Fruit fly (Drosophila melanogaster) whole organism, prepupa: ENCODE data around the gene dbo.

Source experiments
- Blimp-1 ChIP-seq: fragments of 200-800 bp; sonication (Bioruptor generic); optimal IDR thresholded peaks from 3 replicates; lab custom pipeline; 2017; ENCODE audit warnings: missing biosample characterization, missing genetic modification characterization, mild to moderate bottlenecking, moderate library complexity, missing genetic modification reagents
- CG10669 ChIP-seq: fragments of 200-800 bp; sonication (Bioruptor generic); optimal IDR thresholded peaks from 3 replicates; lab custom pipeline; 2018; ENCODE audit warnings: missing biosample characterization, mild to moderate bottlenecking, missing genetic modification characterization, moderate library complexity
- CG11294 ChIP-seq: fragments of 200-800 bp; sonication (Bioruptor generic); IDR thresholded peaks from 2 replicates; pipeline ENCODE4 v1.3.6; 2022; ENCODE audit warnings: missing biosample characterization, missing genetic modification characterization
- CG11762 ChIP-seq: fragments of 200-800 bp; sonication (Bioruptor generic); optimal IDR thresholded peaks from 3 replicates; lab custom pipeline; 2016; ENCODE audit warnings: missing biosample characterization, missing genetic modification characterization; ENCODE audit not compliant: insufficient read depth
- CG11902 ChIP-seq: fragments of 200-800 bp; sonication (Bioruptor generic); optimal IDR thresholded peaks from 3 replicates; lab custom pipeline; 2016; ENCODE audit warnings: missing biosample characterization, missing genetic modification characterization
- CG15336 ChIP-seq: fragments of 200-800 bp; sonication (Bioruptor generic); IDR thresholded peaks from 2 replicates; pipeline ENCODE4 v1.3.6; 2022; ENCODE audit warnings: missing biosample characterization, missing genetic modification characterization
- CG1621 ChIP-seq: fragments of 200-800 bp; sonication (Bioruptor generic); optimal IDR thresholded peaks from 3 replicates; lab custom pipeline; 2018; ENCODE audit warnings: missing biosample characterization, mild to moderate bottlenecking, missing genetic modification characterization
- CG3032 ChIP-seq: fragments of 200-800 bp; optimal IDR thresholded peaks from 2 replicates; lab custom pipeline; 2019; ENCODE audit warnings: missing biosample characterization, mild to moderate bottlenecking, missing genetic modification characterization, moderate library complexity
- CG31627 ChIP-seq: fragments of 200-800 bp; sonication (Bioruptor generic); optimal IDR thresholded peaks from 3 replicates; lab custom pipeline; 2016; ENCODE audit warnings: missing biosample characterization, missing genetic modification characterization
- CG32006 ChIP-seq: fragments of 200-800 bp; sonication (Bioruptor generic); optimal IDR thresholded peaks from 3 replicates; lab custom pipeline; 2017; ENCODE audit warnings: missing biosample characterization, mild to moderate bottlenecking, missing genetic modification characterization
- CG34406 ChIP-seq: fragments of 200-800 bp; sonication (Bioruptor generic); optimal IDR thresholded peaks from 3 replicates; lab custom pipeline; 2016; ENCODE audit warnings: missing biosample characterization, missing genetic modification characterization
- CG3919 ChIP-seq: fragments of 200-800 bp; sonication (Bioruptor generic); optimal IDR thresholded peaks from 3 replicates; lab custom pipeline; 2016; ENCODE audit warnings: missing biosample characterization, missing genetic modification characterization
- CG4318 ChIP-seq: fragments of 200-800 bp; sonication (Bioruptor generic); optimal IDR thresholded peaks from 3 replicates; lab custom pipeline; 2017; ENCODE audit warnings: missing biosample characterization, mild to moderate bottlenecking, missing genetic modification characterization
- CG6163 ChIP-seq: fragments of 200-800 bp; sonication (Bioruptor generic); IDR thresholded peaks from 3 replicates; pipeline ENCODE4 v1.3.6; 2022; ENCODE audit warnings: missing biosample characterization, missing genetic modification characterization
- CG6276 ChIP-seq: fragments of 200-800 bp; sonication (Bioruptor generic); optimal IDR thresholded peaks from 2 replicates; lab custom pipeline; 2017; ENCODE audit warnings: missing biosample characterization, mild to moderate bottlenecking, missing genetic modification characterization
- CG6792 ChIP-seq: fragments of 200-800 bp; sonication (Bioruptor generic); optimal IDR thresholded peaks from 3 replicates; lab custom pipeline; 2016; ENCODE audit warnings: missing biosample characterization, missing genetic modification characterization
- CG6808 ChIP-seq: fragments of 200-800 bp; sonication (Bioruptor generic); optimal IDR thresholded peaks from 3 replicates; lab custom pipeline; 2017; ENCODE audit warnings: missing biosample characterization, missing genetic modification characterization, mild to moderate bottlenecking, moderate library complexity, missing genetic modification reagents
- CG6854 ChIP-seq: fragments of 200-800 bp; sonication (Bioruptor generic); optimal IDR thresholded peaks from 2 replicates; lab custom pipeline; 2017; ENCODE audit warnings: missing biosample characterization, mild to moderate bottlenecking, missing genetic modification characterization
- CG9139 ChIP-seq: fragments of 200-800 bp; sonication (Bioruptor generic); optimal IDR thresholded peaks from 3 replicates; lab custom pipeline; 2017; ENCODE audit warnings: missing biosample characterization, mild to moderate bottlenecking, missing genetic modification characterization
- Eip75B ChIP-seq: fragments of 200-800 bp; sonication (Bioruptor generic); optimal IDR thresholded peaks from 3 replicates; lab custom pipeline; 2016; ENCODE audit warnings: missing biosample characterization, missing genetic modification characterization
- Eip78C ChIP-seq: fragments of 200-800 bp; sonication (Bioruptor generic); peaks from one replicate; lab custom pipeline; 2016; ENCODE audit warnings: missing biosample characterization, missing genetic modification characterization
- Eip93F ChIP-seq: fragments of 200-800 bp; sonication (Bioruptor generic); optimal IDR thresholded peaks from 2 replicates; lab custom pipeline; 2016; ENCODE audit warnings: missing biosample characterization, mild to moderate bottlenecking, missing genetic modification characterization
- Ets21C ChIP-seq: fragments of 200-800 bp; sonication (Bioruptor generic); optimal IDR thresholded peaks from 3 replicates; lab custom pipeline; 2016; ENCODE audit warnings: missing biosample characterization, missing genetic modification characterization
- Ets96B ChIP-seq: fragments of 200-800 bp; optimal IDR thresholded peaks from 2 replicates; lab custom pipeline; 2019; ENCODE audit warnings: missing biosample characterization, mild to moderate bottlenecking, missing genetic modification characterization, moderate library complexity
- Gug ChIP-seq: fragments of 200-800 bp; sonication (Bioruptor generic); IDR thresholded peaks from 2 replicates; pipeline ENCODE4 v1.3.6; 2022; ENCODE audit warnings: missing biosample characterization, missing genetic modification characterization
- Hr38 ChIP-seq: sonication (Bioruptor generic); optimal IDR thresholded peaks from 2 replicates; lab custom pipeline; 2016; ENCODE audit warnings: missing biosample characterization, missing genetic modification characterization
- Hr39 ChIP-seq: fragments of 200-800 bp; sonication (Bioruptor generic); optimal IDR thresholded peaks from 2 replicates; lab custom pipeline; 2016; ENCODE audit warnings: missing biosample characterization, missing genetic modification characterization
- Lpt ChIP-seq: fragments of 200-800 bp; sonication (Bioruptor generic); optimal IDR thresholded peaks from 3 replicates; lab custom pipeline; 2016; ENCODE audit warnings: missing biosample characterization, missing genetic modification characterization
- Met ChIP-seq: fragments of 200-800 bp; sonication (Bioruptor generic); optimal IDR thresholded peaks from 3 replicates; lab custom pipeline; 2016; ENCODE audit warnings: missing biosample characterization, missing genetic modification characterization
- OdsH ChIP-seq: fragments of 200-800 bp; sonication (Bioruptor generic); optimal IDR thresholded peaks from 3 replicates; lab custom pipeline; 2016; ENCODE audit warnings: missing biosample characterization, missing genetic modification characterization
- Sox102F ChIP-seq: fragments of 200-800 bp; sonication (Bioruptor generic); optimal IDR thresholded peaks from 2 replicates; lab custom pipeline; 2016; ENCODE audit warnings: missing biosample characterization, mild to moderate bottlenecking, missing genetic modification characterization
- Sox15 ChIP-seq: fragments of 200-800 bp; sonication (Bioruptor generic); optimal IDR thresholded peaks from 3 replicates; lab custom pipeline; 2016; ENCODE audit warnings: missing biosample characterization, missing genetic modification characterization
- acj6 ChIP-seq: fragments of 200-800 bp; sonication (Bioruptor generic); optimal IDR thresholded peaks from 3 replicates; lab custom pipeline; 2016; ENCODE audit warnings: missing biosample characterization, missing genetic modification characterization
- cyc ChIP-seq: fragments of 200-800 bp; sonication (Bioruptor generic); optimal IDR thresholded peaks from 3 replicates; lab custom pipeline; 2016; ENCODE audit warnings: missing biosample characterization, missing genetic modification characterization
- dac ChIP-seq: fragments of 200-800 bp; sonication (Bioruptor generic); optimal IDR thresholded peaks from 2 replicates; lab custom pipeline; 2017; ENCODE audit warnings: missing biosample characterization, mild to moderate bottlenecking, missing genetic modification characterization
- dsx ChIP-seq: fragments of 200-800 bp; optimal IDR thresholded peaks from 3 replicates; lab custom pipeline; 2019; ENCODE audit warnings: missing biosample characterization, mild to moderate bottlenecking, missing genetic modification characterization, moderate library complexity; ENCODE audit not compliant: poor library complexity, severe bottlenecking
- eg ChIP-seq: fragments of 200-800 bp; sonication (Bioruptor generic); IDR thresholded peaks from 3 replicates; pipeline ENCODE4 v1.3.6; 2022; ENCODE audit warnings: missing biosample characterization, missing genetic modification characterization
- esn ChIP-seq: fragments of 200-800 bp; sonication (Bioruptor generic); optimal IDR thresholded peaks from 2 replicates; lab custom pipeline; 2016; ENCODE audit warnings: missing biosample characterization, mild to moderate bottlenecking, missing genetic modification characterization, moderate library complexity
- fd59A ChIP-seq: fragments of 200-800 bp; sonication (Bioruptor generic); optimal IDR thresholded peaks from 2 replicates; lab custom pipeline; 2017; ENCODE audit warnings: missing biosample characterization, mild to moderate bottlenecking, missing genetic modification characterization, missing genetic modification reagents
- fkh ChIP-seq: fragments of 200-800 bp; sonication (Bioruptor generic); optimal IDR thresholded peaks from 3 replicates; lab custom pipeline; 2017; ENCODE audit warnings: missing biosample characterization, mild to moderate bottlenecking, missing genetic modification characterization, moderate library complexity
- lz ChIP-seq: fragments of 200-800 bp; sonication (Bioruptor generic); optimal IDR thresholded peaks from 3 replicates; lab custom pipeline; 2016; ENCODE audit warnings: missing biosample characterization, missing genetic modification characterization
- net ChIP-seq: fragments of 200-800 bp; sonication (Bioruptor generic); optimal IDR thresholded peaks from 3 replicates; lab custom pipeline; 2016; ENCODE audit warnings: missing biosample characterization, missing genetic modification characterization
- salr ChIP-seq, 2 experiments: fragments of 200-800 bp; sonication (Bioruptor generic); optimal IDR thresholded peaks; 3 replicates each; lab custom pipeline; 2016 to 2018; ENCODE audit warnings: missing biosample characterization in 2 of 2, missing genetic modification characterization in 2 of 2, mild to moderate bottlenecking in 1 of 2
- ss ChIP-seq, 2 experiments: fragments of 200-800 bp; sonication (Bioruptor generic); optimal IDR thresholded peaks; 2 replicates in 1 of 2; 3 replicates in 1 of 2; lab custom pipeline; 2017 to 2018; ENCODE audit warnings: mild to moderate bottlenecking in 2 of 2, missing biosample characterization in 2 of 2, missing genetic modification characterization in 2 of 2, moderate library complexity in 1 of 2
- svp ChIP-seq: fragments of 200-800 bp; sonication (Bioruptor generic); peaks from one replicate; lab custom pipeline; 2016; ENCODE audit warnings: missing biosample characterization, missing genetic modification characterization
- vri ChIP-seq: fragments of 200-800 bp; sonication (Bioruptor generic); optimal IDR thresholded peaks from 3 replicates; lab custom pipeline; 2016; ENCODE audit warnings: missing biosample characterization, mild to moderate bottlenecking, missing genetic modification characterization

The dbo gene

DNA sequence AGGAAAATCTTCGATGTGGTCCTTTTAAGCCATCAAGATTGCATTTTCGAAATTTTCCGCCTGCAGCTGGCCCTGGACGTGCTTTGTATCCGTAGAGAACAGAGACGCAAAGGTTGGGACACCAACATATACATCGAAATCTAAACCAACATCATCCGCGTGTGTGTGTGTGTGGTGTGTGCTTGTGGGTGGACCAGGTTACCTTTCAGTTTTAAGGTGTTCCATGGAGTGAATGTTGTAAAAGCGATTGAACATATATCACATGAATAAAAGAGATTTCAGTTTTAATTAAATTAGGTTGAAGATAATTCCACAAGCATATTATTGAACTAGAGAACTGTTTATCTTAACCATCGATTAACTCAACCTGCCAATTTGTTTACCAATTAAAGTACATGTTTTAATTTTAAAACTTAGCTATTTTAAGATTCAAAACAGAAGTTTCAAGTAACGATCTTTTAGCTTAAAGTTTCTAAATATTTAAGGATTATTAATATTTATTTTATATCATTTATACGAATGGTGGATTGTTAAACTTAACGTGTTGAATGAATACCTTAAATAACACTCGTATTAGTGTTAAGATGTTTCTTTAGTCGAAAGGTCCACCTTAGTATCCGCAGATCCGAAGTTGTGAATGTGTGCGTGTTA is 422 bp downstream of the dbo start (continued):
- TF ChIP-seq svp (GFP tag; lab: Kevin White, UChicago) (peak; percentile 95), salr (GFP tag; optimal IDR thresholded peaks at IDR 0.05; lab: Kevin White, UChicago) (peak in 1 of 2 experiments; percentile 41), esn (GFP tag; lab: Kevin White, UChicago) (peak; percentile 93), CG15336 (GFP tag; lab: Robert Waterston, UW) (peak; percentile 86), Gug (GFP tag; lab: Robert Waterston, UW) (peak; percentile 57), CG3032 (tag; lab: Kevin White, UChicago) (peak; percentile 90), fd59A (GFP tag; lab: Kevin White, UChicago) (peak; percentile 78), fkh (GFP tag; lab: Kevin White, UChicago) (peak; percentile 68), lz (GFP tag; lab: Kevin White, UChicago) (peak; percentile 86), CG6808 (GFP tag; lab: Kevin White, UChicago) (peak; percentile 94), CG3919 (GFP tag; lab: Kevin White, UChicago) (peak; percentile 91), Lpt (peak; percentile 75), cyc (GFP tag; lab: Kevin White, UChicago) (peak; percentile 79), CG9139 (GFP tag; lab: Kevin White, UChicago) (no peak), CG34406 (peak; percentile 91), Ets96B (tag; lab: Kevin White, UChicago) (peak; percentile 86), CG31627 (GFP tag; lab: Kevin White, UChicago) (peak; percentile 81), CG1621 (tag; lab: Kevin White, UChicago) (peak; percentile 78), Sox15 (peak; percentile 78), CG32006 (GFP tag; lab: Kevin White, UChicago) (peak; percentile 95), CG4318 (peak; percentile 89), CG11294 (GFP tag; lab: Robert Waterston, UW) (peak; percentile 58; the same call in 1 of the 2 replicates), vri (GFP tag; lab: Kevin White, UChicago) (peak; percentile 75), Met (GFP tag; lab: Kevin White, UChicago) (peak; percentile 88), Ets21C (GFP tag; lab: Kevin White, UChicago) (peak; percentile 55), CG11762 (GFP tag; lab: Kevin White, UChicago) (peak; percentile 90), CG6163 (GFP tag; lab: Robert Waterston, UW) (peak; percentile 77; the same call in 2 of the 3 replicates), Hr38 (no peak), CG6854 (GFP tag; lab: Kevin White, UChicago) (peak; percentile 92), Eip78C (GFP tag; lab: Kevin White, UChicago) (peak; percentile 95)

dm6 chr3L:15832146-15832545 is 5.5 kb downstream of the dbo start, which contains the start of gene CG12713:
TSS of gene CG12713 (plus strand) at chr3L:15832464.
- TF ChIP-seq CG32006 (GFP tag; lab: Kevin White, UChicago) = no peak
- TF ChIP-seq vri (GFP tag; lab: Kevin White, UChicago) = no peak
- no peak for TF ChIP-seq acj6
- no peak for TF ChIP-seq Ets21C (GFP tag; lab: Kevin White, UChicago)
- no peak for TF ChIP-seq Hr38
- TF ChIP-seq CG3919 (GFP tag; lab: Kevin White, UChicago) = no peak
- no peak for TF ChIP-seq CG10669 (GFP tag; lab: Kevin White, UChicago)
- no peak for TF ChIP-seq Lpt
- TF ChIP-seq net (GFP tag; lab: Kevin White, UChicago) = no peak
- TF ChIP-seq Ets96B (tag; lab: Kevin White, UChicago) = no peak
- no peak for TF ChIP-seq CG11902
- no peak for TF ChIP-seq Blimp-1
- TF ChIP-seq CG6163 (GFP tag; lab: Robert Waterston, UW) = no peak
- no peak for TF ChIP-seq dac
- no peak for TF ChIP-seq CG11762 (GFP tag; lab: Kevin White, UChicago)
- TF ChIP-seq Sox102F (GFP tag; lab: Kevin White, UChicago) = no peak
- no peak for TF ChIP-seq Met (GFP tag; lab: Kevin White, UChicago)
- no peak for TF ChIP-seq CG6276
- TF ChIP-seq Eip93F (GFP tag; lab: Kevin White, UChicago) = no peak
- TF ChIP-seq Hr39 (GFP tag; lab: Kevin White, UChicago) = peak; percentile 17
- TF ChIP-seq Eip78C (GFP tag; lab: Kevin White, UChicago) = peak; percentile 6
- peak; percentile 28 for TF ChIP-seq lz (GFP tag; lab: Kevin White, UChicago)
- TF ChIP-seq Eip75B (GFP tag; lab: Kevin White, UChicago) = peak; percentile 12
- no peak for TF ChIP-seq CG6792 (GFP tag; lab: Kevin White, UChicago)
- TF ChIP-seq dsx (GFP tag; lab: Kevin White, UChicago) = no peak
- TF ChIP-seq esn (GFP tag; lab: Kevin White, UChicago) = peak; percentile 39
- no peak for TF ChIP-seq ss (GFP tag; optimal IDR thresholded peaks at IDR 0.05; lab: Kevin White, UChicago)
- no peak for TF ChIP-seq CG6808 (GFP tag; lab: Kevin White, UChicago)
- TF ChIP-seq CG34406 = no peak
- no peak for TF ChIP-seq cyc (GFP tag; lab: Kevin White, UChicago)
- no peak for TF ChIP-seq Sox15
- TF ChIP-seq eg = no peak
- no peak for TF ChIP-seq OdsH (GFP tag; lab: Kevin White, UChicago)
- TF ChIP-seq CG9139 (GFP tag; lab: Kevin White, UChicago) = no peak
